Fruit fly (Drosophila melanogaster): ENCODE data around the gene CG31407.

The CG31407 gene

DNA sequence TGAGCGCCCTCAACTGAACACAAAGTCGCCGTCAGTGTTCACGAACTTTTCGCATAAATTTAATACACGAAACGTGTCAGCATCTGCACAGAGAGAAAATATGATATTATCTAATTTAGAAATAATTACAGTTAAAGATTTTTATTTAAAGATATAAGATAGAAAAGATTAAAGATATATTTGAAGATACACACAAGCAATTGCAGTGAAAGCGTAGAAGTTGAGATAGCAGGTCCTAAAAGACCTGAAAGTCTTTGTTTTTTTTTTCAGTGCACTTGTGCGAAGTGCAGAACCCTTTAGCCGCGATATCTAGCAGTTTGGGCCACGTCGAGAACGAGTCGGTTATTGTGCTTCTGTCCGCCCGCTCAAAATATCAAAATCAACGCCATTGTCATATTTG is 47.5 kb downstream of the CG31407 start:
- TF ChIP-seq Eip78C (GFP tag) (peak; percentile 32), Sox102F (GFP tag; optimal IDR thresholded peaks at IDR 0.05) (no peak), CG3032 (tag; optimal IDR thresholded peaks at IDR 0.05) (no peak), CG15336 (GFP tag; IDR thresholded peaks at IDR 0.05) (0 out of 2 replicates have a peak, but pooled peaks have one; percentile 12), CG1621 (tag; optimal IDR thresholded peaks at IDR 0.05) (no peak), OdsH (GFP tag; optimal IDR thresholded peaks at IDR 0.05) (no peak), ss (GFP tag; optimal IDR thresholded peaks at IDR 0.05) (no peak), salr (GFP tag; optimal IDR thresholded peaks at IDR 0.05) (no peak), Hr38 (GFP tag; optimal IDR thresholded peaks at IDR 0.05) (no peak), svp (GFP tag) (peak; percentile 37), Eip75B (GFP tag; optimal IDR thresholded peaks at IDR 0.05) (no peak), CG3919 (GFP tag; optimal IDR thresholded peaks at IDR 0.05) (no peak), Lpt (GFP tag; optimal IDR thresholded peaks at IDR 0.05) (no peak), CG6276 (GFP tag; optimal IDR thresholded peaks at IDR 0.05) (no peak), Gug (GFP tag; IDR thresholded peaks at IDR 0.05) (no peak), Hr4 (GFP tag; optimal IDR thresholded peaks at IDR 0.05) (no peak), CG6808 (GFP tag; optimal IDR thresholded peaks at IDR 0.05) (no peak), CG4318 (GFP tag; optimal IDR thresholded peaks at IDR 0.05) (no peak), eg (GFP tag; IDR thresholded peaks at IDR 0.05) (no peak)

Data from whole organism, prepupa.